Worm (Caenorhabditis elegans) whole organism, L2 larva: ENCODE results near the gene cest-5.2.
"Not testable (repeated sequence)": the region's sequence is repeated elsewhere in the genome, so short reads cannot be mapped to it uniquely, and the experiment has no call there.

Experiments
- C34F6.9 ChIP-seq: fragments of 150-350 bp; optimal IDR thresholded peaks from 2 replicates; lab custom pipeline; 2014; ENCODE audit warnings: missing biosample characterization, missing genetic modification characterization
- F13H6.1 ChIP-seq: sonication (generic microtip); optimal IDR thresholded peaks from 2 replicates; lab custom pipeline; 2016; ENCODE audit warnings: missing genetic modification characterization, missing compliant biosample characterization
- R02D3.7 ChIP-seq: fragments of 150-350 bp; optimal IDR thresholded peaks from 2 replicates; lab custom pipeline; 2014; ENCODE audit warnings: missing biosample characterization, missing genetic modification characterization
- Y55F3AM.14 ChIP-seq: fragments of 200-800 bp; sonication (Bioruptor generic); optimal IDR thresholded peaks from 2 replicates; lab custom pipeline; 2018; ENCODE audit warnings: mild to moderate bottlenecking, missing genetic modification characterization, missing compliant biosample characterization
- alr-1 ChIP-seq: fragments of 150-350 bp; optimal IDR thresholded peaks from 2 replicates; lab custom pipeline; 2014; ENCODE audit warnings: missing biosample characterization, missing genetic modification characterization
- aly-2 ChIP-seq: fragments of 150-350 bp; optimal IDR thresholded peaks from 2 replicates; lab custom pipeline; 2014; ENCODE audit warnings: missing biosample characterization, missing genetic modification characterization
- ama-1 ChIP-seq: fragments of 150-350 bp; optimal IDR thresholded peaks from 2 replicates; lab custom pipeline; 2018; ENCODE audit warnings: inconsistent platforms
- blmp-1 ChIP-seq: sonication (generic microtip); optimal IDR thresholded peaks from 2 replicates; lab custom pipeline; 2017; ENCODE audit warnings: missing genetic modification characterization, mild to moderate bottlenecking, missing compliant biosample characterization, antibody characterized with exemption, moderate library complexity; ENCODE audit not compliant: insufficient read depth
- ceh-16 ChIP-seq: fragments of 150-350 bp; optimal IDR thresholded peaks from 2 replicates; lab custom pipeline; 2014; ENCODE audit warnings: missing biosample characterization, missing genetic modification characterization
- crh-2 ChIP-seq: sonication (generic microtip); optimal IDR thresholded peaks from 2 replicates; lab custom pipeline; 2017; ENCODE audit warnings: missing biosample characterization, missing genetic modification characterization
- egl-27 ChIP-seq: sonication (generic microtip); optimal IDR thresholded peaks from 3 replicates; lab custom pipeline; 2017; ENCODE audit warnings: missing biosample characterization, missing genetic modification reagents, missing genetic modification characterization
- elt-1 ChIP-seq: fragments of 150-350 bp; optimal IDR thresholded peaks from 2 replicates; lab custom pipeline; 2014; ENCODE audit warnings: missing biosample characterization, missing genetic modification characterization
- elt-3 ChIP-seq: sonication (generic microtip); optimal IDR thresholded peaks from 2 replicates; lab custom pipeline; 2017; ENCODE audit warnings: missing biosample characterization, missing genetic modification characterization
- fos-1 ChIP-seq: fragments of 150-350 bp; optimal IDR thresholded peaks from 2 replicates; lab custom pipeline; 2014; ENCODE audit warnings: missing biosample characterization, missing genetic modification characterization
- gmeb-1 ChIP-seq: fragments of 150-350 bp; optimal IDR thresholded peaks from 2 replicates; lab custom pipeline; 2014; ENCODE audit warnings: missing biosample characterization, missing genetic modification characterization
- lin-11 ChIP-seq: fragments of 150-350 bp; sonication (generic microtip); optimal IDR thresholded peaks from 2 replicates; lab custom pipeline; 2014; ENCODE audit warnings: missing biosample characterization, missing genetic modification characterization, inconsistent platforms, mixed read lengths
- lin-39 ChIP-seq: fragments of 150-350 bp; optimal IDR thresholded peaks from 2 replicates; lab custom pipeline; 2014; ENCODE audit warnings: missing biosample characterization, missing genetic modification reagents, missing genetic modification characterization
- lsy-2 ChIP-seq, 2 experiments: fragments of 150-350 bp in 1 of 2; sonication (generic microtip) in 1 of 2; optimal IDR thresholded peaks; 2 replicates each; lab custom pipeline; 2014 to 2017; ENCODE audit warnings: missing biosample characterization in 2 of 2, missing genetic modification characterization in 2 of 2
- mab-5 ChIP-seq: fragments of 150-350 bp; optimal IDR thresholded peaks from 2 replicates; lab custom pipeline; 2014; ENCODE audit warnings: missing biosample characterization, missing genetic modification characterization
- nhr-10 ChIP-seq: sonication (generic microtip); optimal IDR thresholded peaks from 2 replicates; lab custom pipeline; 2017; ENCODE audit warnings: missing biosample characterization, missing genetic modification characterization
- nhr-11 ChIP-seq: fragments of 150-350 bp; optimal IDR thresholded peaks from 2 replicates; lab custom pipeline; 2014; ENCODE audit warnings: missing biosample characterization, missing genetic modification characterization
- nhr-12 ChIP-seq: fragments of 150-350 bp; optimal IDR thresholded peaks from 2 replicates; lab custom pipeline; 2014; ENCODE audit warnings: missing biosample characterization, missing genetic modification characterization
- nhr-129 ChIP-seq: fragments of 150-350 bp; optimal IDR thresholded peaks from 2 replicates; lab custom pipeline; 2014; ENCODE audit warnings: missing biosample characterization, missing genetic modification characterization
- nhr-21 ChIP-seq: fragments of 150-350 bp; optimal IDR thresholded peaks from 2 replicates; lab custom pipeline; 2014; ENCODE audit warnings: missing biosample characterization, missing genetic modification characterization
- nhr-237 ChIP-seq: fragments of 150-350 bp; optimal IDR thresholded peaks from 2 replicates; lab custom pipeline; 2014; ENCODE audit warnings: missing biosample characterization, missing genetic modification characterization
- nhr-25 ChIP-seq: fragments of 150-350 bp; sonication (generic microtip); optimal IDR thresholded peaks from 3 replicates; lab custom pipeline; 2014; ENCODE audit warnings: missing biosample characterization, missing genetic modification characterization
- nhr-77 ChIP-seq: fragments of 150-350 bp; optimal IDR thresholded peaks from 2 replicates; lab custom pipeline; 2014; ENCODE audit warnings: missing biosample characterization, missing genetic modification characterization
- peb-1 ChIP-seq: fragments of 150-350 bp; optimal IDR thresholded peaks from 2 replicates; lab custom pipeline; 2014; ENCODE audit warnings: missing biosample characterization, missing genetic modification characterization
- sem-4 ChIP-seq: fragments of 150-350 bp; optimal IDR thresholded peaks from 2 replicates; lab custom pipeline; 2014; ENCODE audit warnings: missing biosample characterization, missing genetic modification reagents, missing genetic modification characterization
- skn-1 ChIP-seq: sonication (generic microtip); optimal IDR thresholded peaks from 2 replicates; lab custom pipeline; 2017; ENCODE audit warnings: missing biosample characterization, missing genetic modification characterization
- sma-3 ChIP-seq: sonication (generic microtip); optimal IDR thresholded peaks from 2 replicates; lab custom pipeline; 2016; ENCODE audit warnings: missing genetic modification reagents, missing genetic modification characterization, missing compliant biosample characterization
- sma-9 ChIP-seq, 2 experiments: fragments of 150-350 bp in 1 of 2; sonication (generic microtip) in 1 of 2; optimal IDR thresholded peaks; 2 replicates each; lab custom pipeline; 2014 to 2016; ENCODE audit warnings: missing genetic modification characterization in 2 of 2, mild to moderate bottlenecking in 1 of 2, missing biosample characterization in 1 of 2, missing compliant biosample characterization in 1 of 2, missing genetic modification reagents in 1 of 2, moderate library complexity in 1 of 2
- snpc-4 ChIP-seq: fragments of 150-350 bp; optimal IDR thresholded peaks from 2 replicates; lab custom pipeline; 2014; ENCODE audit warnings: missing biosample characterization, missing genetic modification characterization
- unc-39 ChIP-seq: fragments of 150-350 bp; optimal IDR thresholded peaks from 2 replicates; lab custom pipeline; 2014; ENCODE audit warnings: missing biosample characterization, missing genetic modification characterization
- unc-55 ChIP-seq: fragments of 150-350 bp; sonication (generic microtip); optimal IDR thresholded peaks from 3 replicates; lab custom pipeline; 2014; ENCODE audit warnings: missing biosample characterization, missing genetic modification reagents, missing genetic modification characterization
- unc-62 ChIP-seq: fragments of 150-350 bp; optimal IDR thresholded peaks from 2 replicates; lab custom pipeline; 2014; ENCODE audit warnings: missing biosample characterization, missing genetic modification reagents, missing genetic modification characterization
- zag-1 ChIP-seq: fragments of 150-350 bp; optimal IDR thresholded peaks from 2 replicates; lab custom pipeline; 2014; ENCODE audit warnings: missing biosample characterization, missing genetic modification characterization
- ztf-1 ChIP-seq: fragments of 200-800 bp; sonication (Bioruptor generic); conservative IDR thresholded peaks from 2 replicates; pipeline ENCODE4 v1.3.6; 2022; ENCODE audit warnings: missing genetic modification characterization, missing compliant biosample characterization
- ztf-4 ChIP-seq: fragments of 150-350 bp; optimal IDR thresholded peaks from 2 replicates; lab custom pipeline; 2014; ENCODE audit warnings: missing biosample characterization, missing genetic modification characterization

Gene cest-5.2

ce11 chrIV:6594871-6595270, 32.9 kb downstream of the cest-5.2 start, which contains the start of gene nspb-3:
TSS of gene nspb-3 (minus strand) at chrIV:6594971.
- not testable (repeated sequence) for TF ChIP-seq mab-5, unc-39, ztf-4 (tag; lab: Kevin White, UChicago)

- TF ChIP-seq nhr-77 (tag; lab: Kevin White, UChicago); unc-55 (GFP tag; lab: Kevin White, UChicago); nhr-12 (tag; lab: Kevin White, UChicago): not testable (repeated sequence)
These were observed 36.5 kb downstream of the cest-5.2 start, which contains the start of the genes nspb-1 and nspb-2 for ce11 chrIV:6591010-6591746. TSS of gene nspb-1 (minus strand) at chrIV:6591110. TSS of gene nspb-2 (plus strand) at chrIV:6591696.

ce11 chrIV:6590029-6590428, 37.7 kb downstream of the cest-5.2 start, which contains the start of the genes lec-11 and irld-7:
TSS of gene lec-11 (minus strand) at chrIV:6590154.
TSS of gene irld-7 (plus strand) at chrIV:6590360.
- TF ChIP-seq nhr-12 (tag; lab: Kevin White, UChicago), result no peak
- peak; percentile 93 for TF ChIP-seq fos-1 (tag; lab: Kevin White, UChicago)
- no peak for TF ChIP-seq elt-1 (tag; lab: Kevin White, UChicago)
- TF ChIP-seq sma-9 (GFP tag; optimal IDR thresholded peaks at IDR 0.05; lab: Kevin White, UChicago), result peak; percentile 25
- no peak for TF ChIP-seq sma-9 (tag; optimal IDR thresholded peaks at IDR 0.05; lab: Kevin White, UChicago)
- no peak for TF ChIP-seq lsy-2 (tag; optimal IDR thresholded peaks at IDR 0.05; lab: Kevin White, UChicago)
- TF ChIP-seq nhr-25 (tag; lab: Kevin White, UChicago), result no peak
- TF ChIP-seq, all 48 proteins: peak for 2

ce11 chrIV:6588080-6588613, 39.6 kb downstream of the cest-5.2 start:
- no peak for TF ChIP-seq nhr-129 (tag; lab: Kevin White, UChicago)
- no peak for TF ChIP-seq blmp-1
- TF ChIP-seq nhr-21 (tag; lab: Kevin White, UChicago), result no peak
- TF ChIP-seq ztf-1 (GFP tag; lab: Robert Waterston, UW), result no peak
- no peak for TF ChIP-seq skn-1
- TF ChIP-seq egl-27 (tag; lab: Kevin White, UChicago), result no peak
- no peak for TF ChIP-seq lsy-2 (tag; optimal IDR thresholded peaks at IDR 0.05; lab: Kevin White, UChicago)
- TF ChIP-seq ceh-16 (tag; lab: Kevin White, UChicago), result no peak
- no peak for TF ChIP-seq nhr-77 (tag; lab: Kevin White, UChicago)
- TF ChIP-seq C34F6.9, result no peak
- no peak for TF ChIP-seq Y55F3AM.14 (GFP tag; lab: Kevin White, UChicago)
- TF ChIP-seq nhr-12 (tag; lab: Kevin White, UChicago), result no peak
- no peak for TF ChIP-seq zag-1
- TF ChIP-seq sma-9 (GFP tag; optimal IDR thresholded peaks at IDR 0.05; lab: Kevin White, UChicago), result no peak
- no peak for TF ChIP-seq sma-9 (tag; optimal IDR thresholded peaks at IDR 0.05; lab: Kevin White, UChicago)

ce11 chrIV:6585397-6585921, 42.3 kb downstream of the cest-5.2 start, which contains the start of the genes F38A5.2 and dnj-11:
TSS of gene F38A5.2 (minus strand) at chrIV:6585400.
TSS of gene dnj-11 (plus strand) at chrIV:6585871.
- peak; percentile 72 for TF ChIP-seq fos-1 (tag; lab: Kevin White, UChicago)
- no peak for TF ChIP-seq alr-1 (tag; lab: Kevin White, UChicago)
- peak; percentile 50 for TF ChIP-seq snpc-4
- peak; percentile 50 for TF ChIP-seq sem-4 (tag; lab: Kevin White, UChicago)
- TF ChIP-seq aly-2 (tag; lab: Kevin White, UChicago), result no peak
- TF ChIP-seq blmp-1, result peak; percentile 16
- TF ChIP-seq nhr-25 (tag; lab: Kevin White, UChicago), result no peak
- TF ChIP-seq nhr-237, result no peak
- peak; percentile 83 for TF ChIP-seq lin-11
- no peak for TF ChIP-seq elt-1 (tag; lab: Kevin White, UChicago)
- TF ChIP-seq gmeb-1 (tag; lab: Kevin White, UChicago), result peak; percentile 77
- no peak for TF ChIP-seq unc-62
- no peak for TF ChIP-seq nhr-10 (tag; lab: Kevin White, UChicago)
- peak; percentile 7 for TF ChIP-seq R02D3.7 (tag; lab: Kevin White, UChicago)
- peak; percentile 69 for TF ChIP-seq egl-27 (tag; lab: Kevin White, UChicago)
- TF ChIP-seq skn-1, result no peak
- TF ChIP-seq unc-55 (GFP tag; lab: Kevin White, UChicago), result peak; percentile 97
- peak; percentile 81 for TF ChIP-seq sma-3
- peak; percentile 42 for TF ChIP-seq ama-1 (lab: Kevin White, UChicago)
- no peak for TF ChIP-seq elt-3 (tag; lab: Kevin White, UChicago)
- TF ChIP-seq lin-39 (tag; lab: Kevin White, UChicago), result no peak
- peak; percentile 74 for TF ChIP-seq F13H6.1 (tag; lab: Kevin White, UChicago)
- no peak for TF ChIP-seq peb-1 (tag; lab: Kevin White, UChicago)
- peak; percentile 93 for TF ChIP-seq C34F6.9
- TF ChIP-seq lsy-2 (tag; optimal IDR thresholded peaks at IDR 0.05; lab: Kevin White, UChicago), result peak; percentile 64 to 90
- TF ChIP-seq ztf-4 (tag; lab: Kevin White, UChicago), result peak; percentile 47
- TF ChIP-seq nhr-11, result no peak
- TF ChIP-seq crh-2 (tag; lab: Kevin White, UChicago), result peak; percentile 87
- peak; percentile 66 for TF ChIP-seq ceh-16 (tag; lab: Kevin White, UChicago)
- TF ChIP-seq nhr-21 (tag; lab: Kevin White, UChicago), result peak; percentile 76
- TF ChIP-seq nhr-77 (tag; lab: Kevin White, UChicago), result no peak
